Worm (Caenorhabditis elegans): ENCODE measurements around the gene F48A11.4.

The F48A11.4 gene

ce11 chrII:216598-216997 is at the start of gene F48A11.4 (continued):
- TF ChIP-seq ceh-8 (GFP tag; optimal IDR thresholded peaks at IDR 0.05) (peak; percentile 90), lir-3 (tag; optimal IDR thresholded peaks at IDR 0.05; ENCODE audit: poor library complexity) (peak; percentile 85), dsc-1 (tag; optimal IDR thresholded peaks at IDR 0.05) (peak; percentile 96), nhr-85 (tag) (peak; percentile 96), pag-3 (tag; optimal IDR thresholded peaks at IDR 0.05; ENCODE audit: borderline replicate concordance, insufficient read depth) (no peak), egl-27 (tag; optimal IDR thresholded peaks at IDR 0.05) (no peak), zip-4 (GFP tag; optimal IDR thresholded peaks at IDR 0.05) (peak; percentile 90), isw-1 (GFP tag; IDR thresholded peaks at IDR 0.05) (peak; percentile 92), nhr-76 (tag; optimal IDR thresholded peaks at IDR 0.05) (no peak), lin-14 (GFP tag; optimal IDR thresholded peaks at IDR 0.05) (peak; percentile 93), alr-1 (tag; optimal IDR thresholded peaks at IDR 0.05; ENCODE audit: borderline replicate concordance) (no peak), ceh-82 (tag; optimal IDR thresholded peaks at IDR 0.05) (peak; percentile 96 to 97 (median 96)), aha-1 (tag; optimal IDR thresholded peaks at IDR 0.05) (peak; percentile 81), C04F5.9 (tag; optimal IDR thresholded peaks at IDR 0.05) (peak; percentile 88), lsy-2 (tag; optimal IDR thresholded peaks at IDR 0.05) (peak; percentile 93 to 94), mdl-1 (tag; optimal IDR thresholded peaks at IDR 0.05) (peak in 1 of 2 experiments; percentile 85), fos-1 (tag; optimal IDR thresholded peaks at IDR 0.05) (peak; percentile 90), fkh-4 (tag; optimal IDR thresholded peaks at IDR 0.05; ENCODE audit: borderline replicate concordance) (peak; percentile 65), vab-15 (tag; optimal IDR thresholded peaks at IDR 0.05) (peak; percentile 69), Y116A8C.19 (tag; optimal IDR thresholded peaks at IDR 0.05; ENCODE audit: borderline replicate concordance) (no peak), ceh-90 (tag; optimal IDR thresholded peaks at IDR 0.05) (peak; percentile 73), F16B12.6 (tag; optimal IDR thresholded peaks at IDR 0.05) (peak; percentile 74), nhr-12 (tag; optimal IDR thresholded peaks at IDR 0.05) (no peak), ceh-63 (GFP tag; optimal IDR thresholded peaks at IDR 0.05) (no peak), nhr-71 (tag; optimal IDR thresholded peaks at IDR 0.05) (peak; percentile 97), zag-1 (tag; optimal IDR thresholded peaks at IDR 0.05) (peak; percentile 54), tbx-2 (tag; optimal IDR thresholded peaks at IDR 0.05) (peak; percentile 96), blmp-1 (tag; optimal IDR thresholded peaks at IDR 0.05) (peak; percentile 81), mef-2 (tag; optimal IDR thresholded peaks at IDR 0.05) (peak; percentile 60), fkh-10 (GFP tag; optimal IDR thresholded peaks at IDR 0.05) (peak; percentile 78), elt-3 (tag; optimal IDR thresholded peaks at IDR 0.05) (peak in 4 of 6 experiments; percentile 69 to 93 (median 84))

DNA sequence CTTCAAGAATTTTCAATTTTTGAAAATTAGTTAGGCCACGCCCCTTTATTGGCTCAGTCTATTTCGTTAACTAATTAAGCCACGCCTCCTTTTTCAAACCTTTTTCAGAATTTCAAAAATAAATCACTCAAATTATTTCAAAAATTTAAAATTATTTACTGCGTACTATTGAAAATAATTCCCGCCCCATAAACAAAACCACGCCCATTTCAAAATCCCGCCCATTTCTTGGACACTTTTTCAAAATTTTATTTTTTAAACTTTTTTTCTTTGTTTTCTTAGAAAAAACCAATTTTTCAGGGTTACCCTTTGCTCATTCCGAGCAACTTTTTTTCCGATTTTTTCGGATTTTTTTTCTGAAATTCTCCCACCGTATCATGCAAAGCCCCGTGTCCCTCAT is 47.6 kb upstream of the F48A11.4 start, which contains the start of gene B0432.14:
Gene B0432.14, plus strand, starts transcription at position 301 of the 400 bp plus-strand sequence.
- TF ChIP-seq nhr-11 (tag; optimal IDR thresholded peaks at IDR 0.05) (no peak), nhr-85 (tag) (no peak), unc-62 (GFP tag; optimal IDR thresholded peaks at IDR 0.05) (no peak), nhr-19 (GFP tag; conservative IDR thresholded peaks at IDR 0.05) (no peak), nhr-77 (tag; optimal IDR thresholded peaks at IDR 0.05) (no peak), zip-4 (GFP tag; optimal IDR thresholded peaks at IDR 0.05) (no peak), alr-1 (tag; optimal IDR thresholded peaks at IDR 0.05; ENCODE audit: borderline replicate concordance) (no peak), blmp-1 (tag; optimal IDR thresholded peaks at IDR 0.05) (no peak), isw-1 (GFP tag; IDR thresholded peaks at IDR 0.05) (no peak), F16B12.6 (tag; optimal IDR thresholded peaks at IDR 0.05) (no peak), fkh-4 (tag; optimal IDR thresholded peaks at IDR 0.05; ENCODE audit: borderline replicate concordance) (no peak)

ce11 chrII:263563-263962 is 47.1 kb upstream of the F48A11.4 start, which contains the start of gene scc-2:
TSS of gene scc-2 (minus strand) at chrII:263663.
- TF ChIP-seq aha-1 (tag; optimal IDR thresholded peaks at IDR 0.05), result no peak
- TF ChIP-seq tlp-1 (tag; optimal IDR thresholded peaks at IDR 0.05), result no peak
- TF ChIP-seq sox-4 (tag; optimal IDR thresholded peaks at IDR 0.05), result no peak
- no peak for TF ChIP-seq ets-5 (GFP tag; IDR thresholded peaks at IDR 0.05)
- no peak for TF ChIP-seq hpl-2 (GFP tag; optimal IDR thresholded peaks at IDR 0.05)
- no peak for TF ChIP-seq dsc-1 (tag; optimal IDR thresholded peaks at IDR 0.05)
- TF ChIP-seq zip-4 (GFP tag; optimal IDR thresholded peaks at IDR 0.05), result no peak
- no peak for TF ChIP-seq unc-62 (GFP tag; optimal IDR thresholded peaks at IDR 0.05)
- no peak for TF ChIP-seq ces-1 (GFP tag; optimal IDR thresholded peaks at IDR 0.05)
- TF ChIP-seq nhr-84 (tag; optimal IDR thresholded peaks at IDR 0.05), result no peak
- TF ChIP-seq pax-3 (tag; optimal IDR thresholded peaks at IDR 0.05), result no peak
- no peak for TF ChIP-seq sup-37 (GFP tag; optimal IDR thresholded peaks at IDR 0.05)
- no peak for TF ChIP-seq nhr-71 (tag; optimal IDR thresholded peaks at IDR 0.05)
